Fruit fly (Drosophila melanogaster): ENCODE results near the gene Pfdn2.

DNA sequence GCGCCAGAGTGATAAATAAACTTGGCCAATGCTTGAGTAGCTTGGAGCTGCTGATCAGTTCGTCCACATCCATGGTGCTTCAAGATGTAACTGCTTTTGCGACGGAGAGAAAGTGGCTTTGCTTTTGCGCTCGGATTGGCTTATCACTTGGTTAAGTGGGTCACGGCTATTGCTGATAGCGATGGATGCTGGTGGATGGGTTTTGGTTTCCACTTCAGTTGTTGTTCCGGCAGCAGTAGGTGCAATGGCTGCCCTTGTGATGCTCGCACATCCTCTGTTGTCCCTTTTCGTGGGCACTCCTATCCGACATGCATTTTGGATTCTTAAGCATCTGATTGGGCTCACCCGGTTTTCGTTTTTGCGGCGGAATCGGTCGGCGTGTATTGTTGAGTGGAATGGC is 20.1 kb upstream of the Pfdn2 start:
- TF ChIP-seq pad (GFP tag; optimal IDR thresholded peaks at IDR 0.05) (no peak), Mnt (GFP tag; optimal IDR thresholded peaks at IDR 0.05) (no peak), kay (GFP tag; ENCODE audit: borderline replicate concordance) (no peak), cnc (optimal IDR thresholded peaks at IDR 0.05) (no peak), cic (GFP tag; optimal IDR thresholded peaks at IDR 0.05) (no peak), CG12768 (GFP tag; optimal IDR thresholded peaks at IDR 0.05) (no peak), Clk (GFP tag; optimal IDR thresholded peaks at IDR 0.05) (no peak), tj (GFP tag; optimal IDR thresholded peaks at IDR 0.05) (no peak), CG7045 (GFP tag; optimal IDR thresholded peaks at IDR 0.05) (no peak), bab1 (GFP tag; optimal IDR thresholded peaks at IDR 0.05) (no peak), CG7101 (tag; optimal IDR thresholded peaks at IDR 0.05) (no peak), Crg-1 (GFP tag; optimal IDR thresholded peaks at IDR 0.05) (no peak)
